ENCODE assay signal across 3 fruit fly cellular contexts in genomic region chr3L:7804406-7805327, dm6.
A peak's percentile ranks its signal among the peaks of the same experiment; 100 is the strongest.
TF ChIP-seq lines count a peak whose summit lies in the region.

No protein-coding gene starts in this region.

TF ChIP-seq in whole organism, embryonic, 481 proteins besides CTCF, POLR2A, EP300 and RAD21 (continued from another document):
- TF ChIP-seq Med (GFP tag; lab: Kevin White, UChicago) (peak; percentile 57), bab2 (GFP tag; optimal IDR thresholded peaks at IDR 0.05; lab: Kevin White, UChicago) (no peak), az2 (GFP tag; optimal IDR thresholded peaks at IDR 0.05; lab: Kevin White, UChicago) (no peak), CG3163 (GFP tag; optimal IDR thresholded peaks at IDR 0.05; lab: Kevin White, UChicago) (peak; percentile 95), Hand (GFP tag; optimal IDR thresholded peaks at IDR 0.05; lab: Kevin White, UChicago) (peak; percentile 16), sug (tag; optimal IDR thresholded peaks at IDR 0.05; lab: Kevin White, UChicago) (peak; percentile 66), CG11504 (tag; optimal IDR thresholded peaks at IDR 0.05; lab: Kevin White, UChicago) (peak; percentile 65), CG12769 (tag; optimal IDR thresholded peaks at IDR 0.05; lab: Kevin White, UChicago) (peak; percentile 22), pros (GFP tag; optimal IDR thresholded peaks at IDR 0.05; lab: Kevin White, UChicago) (peak; percentile 48), corto (GFP tag; optimal IDR thresholded peaks at IDR 0.05; lab: Kevin White, UChicago) (peak; percentile 12), nerfin-2 (GFP tag; IDR thresholded peaks at IDR 0.05; lab: Robert Waterston, UW; ENCODE audit: partially characterized antibody) (0 out of 2 replicates have a peak, but pooled peaks have one; percentile 37), CG10959 (GFP tag; IDR thresholded peaks at IDR 0.05; lab: Robert Waterston, UW) (no peak), exex (tag; optimal IDR thresholded peaks at IDR 0.05; lab: Kevin White, UChicago) (peak; percentile 75), Trl (optimal IDR thresholded peaks at IDR 0.05; lab: Kevin White, UChicago) (peak; percentile 89 to 95), Trl (GFP tag; optimal IDR thresholded peaks at IDR 0.05; lab: Kevin White, UChicago) (no peak), ATbp (GFP tag; optimal IDR thresholded peaks at IDR 0.05; lab: Kevin White, UChicago) (no peak), tna (GFP tag; IDR thresholded peaks at IDR 0.05; lab: Robert Waterston, UW; ENCODE audit: partially characterized antibody) (no peak), CG4707 (GFP tag; optimal IDR thresholded peaks at IDR 0.05; lab: Kevin White, UChicago) (no peak), yki (optimal IDR thresholded peaks at IDR 0.05; lab: Kevin White, UChicago) (peak; percentile 45), CG1603 (tag; optimal IDR thresholded peaks at IDR 0.05; lab: Kevin White, UChicago) (no peak), CG6254 (GFP tag; optimal IDR thresholded peaks at IDR 0.05; lab: Kevin White, UChicago) (peak; percentile 10), Pdp1 (GFP tag; optimal IDR thresholded peaks at IDR 0.05; lab: Kevin White, UChicago) (peak in 1 of 2 experiments; percentile 100), CG13287 (GFP tag; IDR thresholded peaks at IDR 0.05; lab: Robert Waterston, UW; ENCODE audit: partially characterized antibody) (no peak), jing (GFP tag; optimal IDR thresholded peaks at IDR 0.05; lab: Kevin White, UChicago) (no peak), wdn (GFP tag; IDR thresholded peaks at IDR 0.05; lab: Robert Waterston, UW) (no peak), CG17361 (GFP tag; IDR thresholded peaks at IDR 0.05; lab: Robert Waterston, UW) (0 out of 3 replicates have a peak, but pooled peaks have one; percentile 11), ci (GFP tag; IDR thresholded peaks at IDR 0.05; lab: Robert Waterston, UW) (peak; percentile 75), kni (GFP tag; optimal IDR thresholded peaks at IDR 0.05; lab: Kevin White, UChicago) (peak; percentile 49), sqz (GFP tag; optimal IDR thresholded peaks at IDR 0.05; lab: Kevin White, UChicago) (peak; percentile 82), cg (GFP tag; optimal IDR thresholded peaks at IDR 0.05; lab: Kevin White, UChicago) (peak; percentile 80), CG17385 (GFP tag; optimal IDR thresholded peaks at IDR 0.05; lab: Kevin White, UChicago) (peak; percentile 90)

TF ChIP-seq in whole organism, prepupa, 60 proteins besides CTCF, POLR2A, EP300 and RAD21 (continued from another document):
- TF ChIP-seq Smox (GFP tag; optimal IDR thresholded peaks at IDR 0.05; lab: Kevin White, UChicago) = no peak
- peak; percentile 50 to 65 for TF ChIP-seq ss (GFP tag; optimal IDR thresholded peaks at IDR 0.05; lab: Kevin White, UChicago)
- no peak for TF ChIP-seq Ets21C (GFP tag; optimal IDR thresholded peaks at IDR 0.05; lab: Kevin White, UChicago)
- no peak for TF ChIP-seq CG34406 (GFP tag; optimal IDR thresholded peaks at IDR 0.05; lab: Kevin White, UChicago)
- TF ChIP-seq CG6163 (GFP tag; IDR thresholded peaks at IDR 0.05; lab: Robert Waterston, UW) = peak; percentile 45; the same call in 2 of the 3 replicates
- no peak for TF ChIP-seq dac (GFP tag; optimal IDR thresholded peaks at IDR 0.05; lab: Kevin White, UChicago)
- peak; percentile 1 for TF ChIP-seq net (GFP tag; optimal IDR thresholded peaks at IDR 0.05; lab: Kevin White, UChicago)
- no peak for TF ChIP-seq Sox15 (GFP tag; optimal IDR thresholded peaks at IDR 0.05; lab: Kevin White, UChicago)
- no peak for TF ChIP-seq CG6792 (GFP tag; optimal IDR thresholded peaks at IDR 0.05; lab: Kevin White, UChicago)
- TF ChIP-seq CG7368 (GFP tag; optimal IDR thresholded peaks at IDR 0.05; lab: Kevin White, UChicago) = no peak
- TF ChIP-seq cyc (GFP tag; optimal IDR thresholded peaks at IDR 0.05; lab: Kevin White, UChicago) = no peak
- TF ChIP-seq CG10669 (GFP tag; optimal IDR thresholded peaks at IDR 0.05; lab: Kevin White, UChicago) = no peak
- TF ChIP-seq Hr4 (GFP tag; optimal IDR thresholded peaks at IDR 0.05; lab: Kevin White, UChicago) = no peak
- TF ChIP-seq CG8119 (GFP tag; IDR thresholded peaks at IDR 0.05; lab: Robert Waterston, UW) = peak; percentile 29; the same call in 1 of the 3 replicates
- TF ChIP-seq Hr39 (GFP tag; optimal IDR thresholded peaks at IDR 0.05; lab: Kevin White, UChicago) = no peak
- no peak for TF ChIP-seq pdm3 (GFP tag; optimal IDR thresholded peaks at IDR 0.05; lab: Kevin White, UChicago)
- TF ChIP-seq OdsH (GFP tag; optimal IDR thresholded peaks at IDR 0.05; lab: Kevin White, UChicago) = no peak
- TF ChIP-seq topi (GFP tag; optimal IDR thresholded peaks at IDR 0.05; lab: Kevin White, UChicago) = no peak
- peak; percentile 51 for TF ChIP-seq fd85E (GFP tag; optimal IDR thresholded peaks at IDR 0.05; lab: Kevin White, UChicago)
- TF ChIP-seq Eip78C (GFP tag; lab: Kevin White, UChicago) = peak; percentile 64
- no peak for TF ChIP-seq Eip75B (GFP tag; optimal IDR thresholded peaks at IDR 0.05; lab: Kevin White, UChicago)
- TF ChIP-seq CG4318 (GFP tag; optimal IDR thresholded peaks at IDR 0.05; lab: Kevin White, UChicago) = no peak
- no peak for TF ChIP-seq CG32006 (GFP tag; optimal IDR thresholded peaks at IDR 0.05; lab: Kevin White, UChicago)
- peak; percentile 3 for TF ChIP-seq CG6854 (GFP tag; optimal IDR thresholded peaks at IDR 0.05; lab: Kevin White, UChicago)
- TF ChIP-seq CG10631 (GFP tag; optimal IDR thresholded peaks at IDR 0.05; lab: Kevin White, UChicago) = no peak
- TF ChIP-seq CG6808 (GFP tag; optimal IDR thresholded peaks at IDR 0.05; lab: Kevin White, UChicago) = peak; percentile 28
- TF ChIP-seq CG1621 (tag; optimal IDR thresholded peaks at IDR 0.05; lab: Kevin White, UChicago) = no peak
- TF ChIP-seq CG9139 (GFP tag; optimal IDR thresholded peaks at IDR 0.05; lab: Kevin White, UChicago) = peak; percentile 59
- peak; percentile 62 for TF ChIP-seq dsx (GFP tag; optimal IDR thresholded peaks at IDR 0.05; lab: Kevin White, UChicago; ENCODE audit: poor library complexity, severe bottlenecking)
- TF ChIP-seq CG8632 (GFP tag; optimal IDR thresholded peaks at IDR 0.05; lab: Kevin White, UChicago) = no peak
- TF ChIP-seq CG6276 (GFP tag; optimal IDR thresholded peaks at IDR 0.05; lab: Kevin White, UChicago) = no peak
- TF ChIP-seq CG3032 (tag; optimal IDR thresholded peaks at IDR 0.05; lab: Kevin White, UChicago) = no peak
- TF ChIP-seq svp (GFP tag; lab: Kevin White, UChicago) = peak; percentile 72

TF ChIP-seq in whole organism, wandering third instar larva, 38 proteins besides CTCF, POLR2A, EP300 and RAD21 (continued from another document):
- TF ChIP-seq fru (GFP tag; optimal IDR thresholded peaks at IDR 0.05; lab: Kevin White, UChicago) (peak; percentile 90), Vsx2 (GFP tag; optimal IDR thresholded peaks at IDR 0.05; lab: Kevin White, UChicago; ENCODE audit: partially characterized antibody) (no peak), Hr78 (GFP tag; optimal IDR thresholded peaks at IDR 0.05; lab: Kevin White, UChicago) (no peak), Abd-B (GFP tag; optimal IDR thresholded peaks at IDR 0.05; lab: Kevin White, UChicago) (no peak), br (GFP tag; optimal IDR thresholded peaks at IDR 0.05; lab: Kevin White, UChicago) (no peak), sv (GFP tag; optimal IDR thresholded peaks at IDR 0.05; lab: Kevin White, UChicago) (no peak), psq (GFP tag; optimal IDR thresholded peaks at IDR 0.05; lab: Kevin White, UChicago) (no peak), Mio (GFP tag; optimal IDR thresholded peaks at IDR 0.05; lab: Kevin White, UChicago) (no peak), pan (optimal IDR thresholded peaks at IDR 0.05; lab: Kevin White, UChicago) (no peak), tai (GFP tag; optimal IDR thresholded peaks at IDR 0.05; lab: Kevin White, UChicago) (no peak), Myc (optimal IDR thresholded peaks at IDR 0.05; lab: Kevin White, UChicago) (no peak), jim (GFP tag; optimal IDR thresholded peaks at IDR 0.05; lab: Kevin White, UChicago) (no peak), Sp1 (GFP tag; optimal IDR thresholded peaks at IDR 0.05; lab: Kevin White, UChicago) (peak; percentile 8)
